Worm (Caenorhabditis elegans): ENCODE measurements around the gene ZK632.2.
A peak's percentile ranks its signal among the peaks of the same experiment; 100 is the strongest.

The ZK632.2 gene

DNA sequence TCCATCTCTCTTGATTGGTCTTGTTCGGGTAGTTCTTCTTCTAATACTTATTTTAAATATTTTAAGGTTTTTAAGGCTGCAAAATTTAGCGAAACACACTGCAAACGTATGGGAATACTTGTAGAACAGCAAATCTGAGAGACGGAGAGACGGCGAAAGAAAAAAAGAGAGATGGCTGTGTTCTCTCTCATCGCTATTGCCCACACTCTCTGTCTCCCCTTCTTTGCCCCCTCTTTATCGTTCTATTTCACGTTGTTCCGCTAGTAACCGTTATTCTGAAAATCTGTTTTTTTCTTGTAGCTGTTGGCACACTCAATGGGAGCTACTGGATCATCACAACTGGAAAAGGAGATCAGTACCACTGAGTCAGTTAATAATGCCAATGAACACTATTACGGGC, 22.6 kb upstream of the ZK632.2 start, which contains the start of gene usp-46 (continued):
- no peak for TF ChIP-seq cey-2 (tag; optimal IDR thresholded peaks at IDR 0.05; ENCODE audit: borderline replicate concordance, insufficient read depth)
- TF ChIP-seq nhr-11 (tag; optimal IDR thresholded peaks at IDR 0.05): no peak
- no peak for TF ChIP-seq ceh-20 (GFP tag; IDR thresholded peaks at IDR 0.05)
- TF ChIP-seq ztf-11 (tag; optimal IDR thresholded peaks at IDR 0.05): no peak
- peak; percentile 7 for TF ChIP-seq mep-1 (tag; optimal IDR thresholded peaks at IDR 0.05)
- peak; percentile 10 for TF ChIP-seq dve-1 (tag; optimal IDR thresholded peaks at IDR 0.05; ENCODE audit: insufficient read depth)
- TF ChIP-seq tra-1 (GFP tag; IDR thresholded peaks at IDR 0.05): no peak
- TF ChIP-seq pha-4 (GFP tag; IDR thresholded peaks at IDR 0.05): no peak
- no peak for TF ChIP-seq pha-4 (tag; optimal IDR thresholded peaks at IDR 0.05)
- no peak for TF ChIP-seq ZK546.5 (tag; optimal IDR thresholded peaks at IDR 0.05)
- TF ChIP-seq tag-97 (GFP tag; IDR thresholded peaks at IDR 0.05): no peak
- TF ChIP-seq attf-4 (tag; optimal IDR thresholded peaks at IDR 0.05): no peak
- no peak for TF ChIP-seq madf-5 (GFP tag; IDR thresholded peaks at IDR 0.05)
- TF ChIP-seq zip-2 (tag; optimal IDR thresholded peaks at IDR 0.05): no peak
- no peak for TF ChIP-seq nhr-237 (tag; optimal IDR thresholded peaks at IDR 0.05)
- TF ChIP-seq nhr-10 (tag; optimal IDR thresholded peaks at IDR 0.05): no peak
- TF ChIP-seq zag-1 (tag; optimal IDR thresholded peaks at IDR 0.05): no peak
- TF ChIP-seq saeg-2 (GFP tag; IDR thresholded peaks at IDR 0.05): no peak
- no peak for TF ChIP-seq T20F7.1 (GFP tag; optimal IDR thresholded peaks at IDR 0.05)

DNA sequence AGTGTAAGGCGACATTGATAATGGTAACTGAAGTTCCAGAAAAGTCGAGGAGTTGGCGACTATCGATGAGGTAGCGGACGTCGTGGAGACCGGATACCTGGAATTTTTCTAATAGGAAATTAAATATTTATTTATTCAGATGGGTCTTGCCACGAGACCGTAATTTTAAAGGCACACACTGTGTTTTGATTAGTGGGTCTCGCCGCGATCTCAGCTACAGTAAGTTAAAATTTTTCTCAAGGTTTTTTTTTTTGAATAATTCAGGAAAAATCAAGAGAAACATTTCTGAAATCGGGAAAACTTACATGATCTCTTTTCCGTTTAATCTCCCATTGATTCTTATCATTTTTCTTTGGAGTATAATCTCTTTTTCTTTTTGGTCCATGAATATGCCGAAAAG, 19.8 kb upstream of the ZK632.2 start:
- TF ChIP-seq duxl-1 (tag; optimal IDR thresholded peaks at IDR 0.05; ENCODE audit: poor library complexity) (no peak), lin-38 (GFP tag; IDR thresholded peaks at IDR 0.05) (peak; percentile 32; the same call in 1 of the 2 replicates), T26A8.4 (GFP tag; IDR thresholded peaks at IDR 0.05) (no peak), nhr-10 (tag; optimal IDR thresholded peaks at IDR 0.05) (no peak)

DNA sequence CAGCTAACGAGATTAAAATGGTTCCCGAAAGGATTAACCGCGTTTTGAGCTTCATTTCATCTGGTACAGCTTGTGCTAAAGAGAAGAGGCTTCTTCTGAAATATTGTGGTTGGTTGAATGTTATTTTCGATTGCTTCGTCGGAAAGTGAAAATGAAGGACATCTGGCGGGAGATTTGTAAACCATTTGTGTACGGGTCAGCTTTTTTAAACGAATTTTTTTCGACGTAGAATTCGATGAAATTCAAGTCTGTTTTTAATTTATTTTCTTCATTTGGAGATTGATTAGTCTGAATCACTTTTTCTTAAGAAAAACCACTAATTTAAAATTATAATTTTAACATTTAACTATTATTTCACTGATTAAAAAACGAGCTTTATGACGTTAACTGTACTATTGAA, 18.7 kb upstream of the ZK632.2 start, which contains the start of gene sqv-3:
Gene sqv-3, minus strand, starts transcription at position 101 of the 400 bp plus-strand sequence.
- no peak for TF ChIP-seq madf-9 (GFP tag; conservative IDR thresholded peaks at IDR 0.05)
- TF ChIP-seq ceh-28 (tag; optimal IDR thresholded peaks at IDR 0.05): no peak
- no peak for TF ChIP-seq lim-7 (GFP tag; IDR thresholded peaks at IDR 0.05)
- TF ChIP-seq lir-3 (tag; optimal IDR thresholded peaks at IDR 0.05): no peak
- TF ChIP-seq ZK337.2 (GFP tag; IDR thresholded peaks at IDR 0.05): no peak
- no peak for TF ChIP-seq hlh-11 (tag; optimal IDR thresholded peaks at IDR 0.05)
- no peak for TF ChIP-seq zip-2 (tag; optimal IDR thresholded peaks at IDR 0.05)
- no peak for TF ChIP-seq F44E2.7 (GFP tag; IDR thresholded peaks at IDR 0.05)
- no peak for TF ChIP-seq F37D6.2 (tag; optimal IDR thresholded peaks at IDR 0.05)
- TF ChIP-seq hlh-30 (tag; optimal IDR thresholded peaks at IDR 0.05; ENCODE audit: insufficient read depth): no peak
- no peak for TF ChIP-seq lin-39 (tag; optimal IDR thresholded peaks at IDR 0.05)
- TF ChIP-seq nhr-42 (GFP tag; IDR thresholded peaks at IDR 0.05): no peak
- no peak for TF ChIP-seq zip-11 (GFP tag; IDR thresholded peaks at IDR 0.05)
- TF ChIP-seq F26F4.8 (GFP tag; conservative IDR thresholded peaks at IDR 0.05): no peak
- TF ChIP-seq cey-2 (tag; optimal IDR thresholded peaks at IDR 0.05; ENCODE audit: borderline replicate concordance, insufficient read depth): no peak

ce11 chrIII:9780665-9781304, 18.1 kb upstream of the ZK632.2 start, which contains the start of gene vha-1:
vha-1 (plus strand) TSS chrIII:9781254.
- TF ChIP-seq nhr-76 (tag; optimal IDR thresholded peaks at IDR 0.05) (no peak), fos-1 (tag; optimal IDR thresholded peaks at IDR 0.05) (peak; percentile 25), tag-97 (GFP tag; IDR thresholded peaks at IDR 0.05) (no peak), hif-1 (tag; optimal IDR thresholded peaks at IDR 0.05) (peak in 1 of 2 experiments; percentile 58), F44E2.7 (GFP tag; IDR thresholded peaks at IDR 0.05) (no peak), daf-19 (GFP tag; conservative IDR thresholded peaks at IDR 0.05) (no peak), madf-5 (GFP tag; IDR thresholded peaks at IDR 0.05) (no peak), mep-1 (tag; optimal IDR thresholded peaks at IDR 0.05) (peak; percentile 92), T26A8.4 (GFP tag; IDR thresholded peaks at IDR 0.05) (peak; percentile 77), lin-1 (GFP tag; IDR thresholded peaks at IDR 0.05) (peak; percentile 80), Y105C5A.15 (GFP tag; IDR thresholded peaks at IDR 0.05) (no peak), snpc-4 (tag; optimal IDR thresholded peaks at IDR 0.05) (no peak), lir-3 (tag; optimal IDR thresholded peaks at IDR 0.05) (no peak), madf-9 (GFP tag; conservative IDR thresholded peaks at IDR 0.05) (peak; percentile 69; the same call in 1 of the 2 replicates), saeg-2 (GFP tag; IDR thresholded peaks at IDR 0.05) (no peak), ama-1 (optimal IDR thresholded peaks at IDR 0.05) (peak; percentile 87), arid-1 (GFP tag; conservative IDR thresholded peaks at IDR 0.05) (peak; percentile 44), duxl-1 (tag; optimal IDR thresholded peaks at IDR 0.05; ENCODE audit: poor library complexity) (no peak), F37D6.2 (tag; optimal IDR thresholded peaks at IDR 0.05) (peak; percentile 7), unc-39 (tag; optimal IDR thresholded peaks at IDR 0.05) (no peak), zip-11 (GFP tag; IDR thresholded peaks at IDR 0.05) (no peak)

All from whole organism, L4 larva.